Worm (Caenorhabditis elegans): Measurements from ENCODE around the gene Y38H6C.24.
"Not testable (repeated sequence)": the region's sequence is repeated elsewhere in the genome, so short reads cannot be mapped to it uniquely, and the experiment has no call there.

Y38H6C.24 gene

DNA sequence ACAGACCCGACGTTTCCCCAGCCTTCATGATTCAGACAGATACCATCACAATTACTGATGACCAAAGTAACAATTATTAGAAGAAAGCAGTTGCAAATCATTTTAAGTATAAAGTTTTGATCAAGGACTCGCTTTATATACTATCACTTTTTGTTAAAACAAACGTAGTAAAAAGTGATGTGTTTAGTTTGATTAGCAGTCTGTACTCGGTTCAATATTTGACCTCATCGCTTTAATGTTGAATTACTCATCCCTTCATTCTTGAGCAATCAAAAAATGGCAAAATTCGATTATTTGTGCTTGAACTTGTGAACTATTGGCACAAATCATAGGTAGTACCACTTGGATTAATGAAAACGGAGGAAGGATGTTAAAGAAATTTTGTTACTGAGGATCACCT, 32.0 kb downstream of the Y38H6C.24 start, which contains the start of gene abf-4:
Gene abf-4, minus strand, starts transcription at position 101 of the 400 bp plus-strand sequence.
- TF ChIP-seq che-1 (tag; optimal IDR thresholded peaks at IDR 0.05) (no peak), ceh-2 (tag; optimal IDR thresholded peaks at IDR 0.05) (no peak)

DNA sequence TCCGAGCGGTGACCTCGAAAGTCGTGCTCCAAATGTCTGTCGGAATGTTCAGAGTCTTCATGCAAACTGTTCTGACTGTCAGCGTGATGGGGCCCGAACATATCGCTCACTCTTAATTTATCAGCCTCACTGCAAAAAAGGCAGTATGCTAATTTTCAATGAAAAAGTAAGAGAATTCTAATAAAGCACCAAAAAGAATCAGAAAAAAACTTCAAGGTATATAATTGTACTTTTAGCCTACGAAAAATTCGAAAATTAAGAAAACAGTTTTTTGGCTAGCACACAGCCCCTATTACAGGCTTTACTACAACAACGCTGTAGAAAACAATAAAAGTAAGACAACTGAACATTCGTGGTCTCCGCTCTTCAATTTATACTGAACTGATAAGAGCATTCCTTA, 35.6 kb downstream of the Y38H6C.24 start, which contains the start of gene F26F2.1:
Gene F26F2.1, minus strand, starts transcription at position 101 of the 400 bp plus-strand sequence.
- no peak for TF ChIP-seq che-1 (tag; optimal IDR thresholded peaks at IDR 0.05)
- no peak for TF ChIP-seq ceh-18 (tag; optimal IDR thresholded peaks at IDR 0.05)

- TF ChIP-seq dve-1 (tag; optimal IDR thresholded peaks at IDR 0.05); sox-2 (GFP tag; IDR thresholded peaks at IDR 0.05); ceh-6 (GFP tag; optimal IDR thresholded peaks at IDR 0.05): not testable (repeated sequence)
Measured at ce11 chrV:20564054-20564453, 37.8 kb downstream of the Y38H6C.24 start, which contains the start of gene F26F2.13. F26F2.13 (plus strand) TSS chrV:20564354.

ce11 chrV:20566454-20566853, 40.2 kb downstream of the Y38H6C.24 start, which contains the start of gene F26F2.3:
F26F2.3 (minus strand) TSS chrV:20566554.
- TF ChIP-seq eyg-1 (tag; optimal IDR thresholded peaks at IDR 0.05) (no peak), madf-2 (tag; optimal IDR thresholded peaks at IDR 0.05) (no peak), sox-4 (tag; optimal IDR thresholded peaks at IDR 0.05) (no peak), zip-5 (tag; optimal IDR thresholded peaks at IDR 0.05) (no peak), F13H6.1 (tag; optimal IDR thresholded peaks at IDR 0.05) (no peak), ref-2 (tag; optimal IDR thresholded peaks at IDR 0.05) (no peak), pat-9 (tag; optimal IDR thresholded peaks at IDR 0.05) (no peak), lin-11 (tag; optimal IDR thresholded peaks at IDR 0.05) (no peak), lim-6 (tag; optimal IDR thresholded peaks at IDR 0.05) (no peak), pax-1 (tag; optimal IDR thresholded peaks at IDR 0.05) (no peak), mec-3 (tag; optimal IDR thresholded peaks at IDR 0.05; ENCODE audit: borderline replicate concordance) (no peak), ceh-18 (tag; optimal IDR thresholded peaks at IDR 0.05) (no peak), Y22D7AL.16 (tag; optimal IDR thresholded peaks at IDR 0.05) (no peak), ama-1 (optimal IDR thresholded peaks at IDR 0.05) (no peak)

DNA sequence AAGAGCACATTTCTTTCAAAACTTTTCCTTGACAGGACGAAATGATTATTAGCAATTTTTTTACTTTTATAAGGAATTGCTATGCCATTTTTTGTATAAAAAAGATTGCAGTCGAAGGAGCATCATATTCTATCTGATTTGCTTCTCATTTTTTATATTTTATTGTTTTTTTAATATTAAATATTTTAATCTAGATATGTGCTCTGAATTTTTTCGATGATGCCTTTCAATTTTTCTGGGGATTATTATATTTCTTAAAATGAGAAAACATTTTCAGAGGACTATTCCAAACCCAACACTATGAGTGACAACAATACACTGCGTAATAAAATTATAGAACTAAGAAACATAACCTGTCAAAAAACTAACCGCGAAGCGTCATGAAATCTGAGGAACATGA, 42.8 kb downstream of the Y38H6C.24 start, which contains the start of gene F26F2.4:
Gene F26F2.4, plus strand, starts transcription at position 301 of the 400 bp plus-strand sequence.
- not testable (repeated sequence) for TF ChIP-seq Y22D7AL.16 (tag; optimal IDR thresholded peaks at IDR 0.05); hlh-13 (GFP tag; optimal IDR thresholded peaks at IDR 0.05); C08G9.2 (tag; optimal IDR thresholded peaks at IDR 0.05)

DNA sequence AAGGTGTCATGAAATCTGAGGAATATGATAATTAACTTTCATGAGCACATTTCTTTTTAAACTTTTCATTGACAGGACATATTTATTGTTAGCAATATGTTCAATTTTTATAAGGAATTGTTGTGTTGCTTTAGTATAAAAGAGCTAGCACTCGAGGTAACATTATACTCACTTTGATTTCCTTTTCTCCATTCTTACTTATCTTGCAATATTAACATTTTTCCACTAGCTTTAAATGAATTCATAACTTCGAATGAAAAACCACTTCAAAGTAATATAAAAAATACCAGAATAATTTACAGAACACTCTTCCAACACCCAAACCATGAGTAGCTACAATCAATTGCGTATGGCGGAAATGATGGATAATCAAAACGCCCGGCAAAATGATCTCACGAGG, 47.2 kb downstream of the Y38H6C.24 start, which contains the start of gene F26F2.5:
Gene F26F2.5, plus strand, starts transcription at position 301 of the 400 bp plus-strand sequence.
- TF ChIP-seq lin-11 (tag; optimal IDR thresholded peaks at IDR 0.05), result no peak
- no peak for TF ChIP-seq sdc-2 (tag; optimal IDR thresholded peaks at IDR 0.05)
- no peak for TF ChIP-seq dve-1 (tag; optimal IDR thresholded peaks at IDR 0.05)
- no peak for TF ChIP-seq ceh-30 (tag; optimal IDR thresholded peaks at IDR 0.05)
- TF ChIP-seq unc-55 (GFP tag; optimal IDR thresholded peaks at IDR 0.05), result no peak
- TF ChIP-seq lim-6 (tag; optimal IDR thresholded peaks at IDR 0.05), result no peak
- TF ChIP-seq ceh-9 (tag; optimal IDR thresholded peaks at IDR 0.05), result no peak
- TF ChIP-seq K02D7.2 (tag; optimal IDR thresholded peaks at IDR 0.05), result no peak
- TF ChIP-seq unc-42 (tag; optimal IDR thresholded peaks at IDR 0.05), result no peak
- TF ChIP-seq ttx-3 (tag; optimal IDR thresholded peaks at IDR 0.05), result no peak
- TF ChIP-seq ceh-14 (tag; optimal IDR thresholded peaks at IDR 0.05), result no peak
- TF ChIP-seq ets-4 (tag; optimal IDR thresholded peaks at IDR 0.05), result no peak
- TF ChIP-seq ztf-16 (tag; optimal IDR thresholded peaks at IDR 0.05), result no peak
- no peak for TF ChIP-seq C38D4.7 (GFP tag; optimal IDR thresholded peaks at IDR 0.05)
- no peak for TF ChIP-seq fkh-10 (GFP tag; optimal IDR thresholded peaks at IDR 0.05)
- no peak for TF ChIP-seq ceh-45 (GFP tag; IDR thresholded peaks at IDR 0.05)
